Fruit fly (Drosophila melanogaster) whole organism, embryonic: Measurements from ENCODE around the gene HINT1.

Experiments
- Adf1 ChIP-seq: fragments of 200-800 bp; sonication (Bioruptor generic); IDR thresholded peaks from 2 replicates; pipeline ENCODE4 v1.3.6; 2022; ENCODE audit warnings: missing biosample characterization, missing genetic modification characterization
- CG12769 ChIP-seq: fragments of 200-800 bp; sonication (Bioruptor generic); optimal IDR thresholded peaks from 2 replicates; lab custom pipeline; 2019; ENCODE audit warnings: missing biosample characterization, mild to moderate bottlenecking, missing genetic modification characterization, moderate library complexity
- CG13424 ChIP-seq: fragments of 200-800 bp; sonication (Bioruptor generic); optimal IDR thresholded peaks from 2 replicates; lab custom pipeline; 2019; ENCODE audit warnings: missing biosample characterization, mild to moderate bottlenecking, missing genetic modification characterization, moderate library complexity
- CG13894 ChIP-seq: fragments of 200-800 bp; sonication (Bioruptor generic); optimal IDR thresholded peaks from 3 replicates; lab custom pipeline; 2018; ENCODE audit warnings: missing biosample characterization, mild to moderate bottlenecking, missing genetic modification characterization, moderate library complexity
- CG16815 ChIP-seq: fragments of 200-800 bp; sonication (Bioruptor generic); optimal IDR thresholded peaks from 3 replicates; lab custom pipeline; 2017; ENCODE audit warnings: missing biosample characterization, mild to moderate bottlenecking, missing genetic modification characterization
- CG16863 ChIP-seq: fragments of 200-800 bp; sonication (Bioruptor generic); optimal IDR thresholded peaks from 3 replicates; lab custom pipeline; 2016; ENCODE audit warnings: missing biosample characterization, missing genetic modification characterization
- CG17328 ChIP-seq: fragments of 200-800 bp; sonication (Bioruptor generic); IDR thresholded peaks from 2 replicates; pipeline ENCODE4 v1.3.6; 2022; ENCODE audit warnings: missing biosample characterization, missing genetic modification characterization
- CG31224 ChIP-seq: fragments of 200-800 bp; sonication (Bioruptor generic); IDR thresholded peaks from 2 replicates; pipeline ENCODE4 v1.3.6; 2022; ENCODE audit warnings: missing biosample characterization, missing genetic modification characterization
- CG3847 ChIP-seq: fragments of 200-800 bp; sonication (Bioruptor generic); IDR thresholded peaks from 2 replicates; pipeline ENCODE4 v1.3.6; 2022; ENCODE audit warnings: missing biosample characterization, missing genetic modification characterization
- CG4360 ChIP-seq: fragments of 200-800 bp; sonication (Bioruptor generic); IDR thresholded peaks from 2 replicates; pipeline ENCODE4 v1.3.6; 2022; ENCODE audit warnings: missing biosample characterization, missing genetic modification characterization
- CG6175 ChIP-seq: fragments of 200-800 bp; sonication (Bioruptor generic); IDR thresholded peaks from 3 replicates; pipeline ENCODE4 v1.3.6; 2022; ENCODE audit warnings: missing biosample characterization, missing genetic modification characterization
- CG7963 ChIP-seq: fragments of 200-800 bp; sonication (Bioruptor generic); IDR thresholded peaks from 3 replicates; pipeline ENCODE4 v1.3.6; 2022; ENCODE audit warnings: missing biosample characterization, missing genetic modification characterization; ENCODE audit not compliant: partially characterized antibody
- CG8290 ChIP-seq, 3 experiments: fragments of 200-800 bp; sonication (Bioruptor generic); optimal IDR thresholded peaks; 2 replicates each; lab custom pipeline; 2016 to 2019; ENCODE audit warnings: missing biosample characterization in 3 of 3, missing genetic modification characterization in 3 of 3, mild to moderate bottlenecking in 2 of 3, moderate library complexity in 1 of 3
- Dbx ChIP-seq: fragments of 200-800 bp; sonication (Bioruptor generic); IDR thresholded peaks from 3 replicates; pipeline ENCODE4 v1.3.6; 2022; ENCODE audit warnings: missing biosample characterization, missing genetic modification characterization
- Deaf1 ChIP-seq: fragments of 200-800 bp; optimal IDR thresholded peaks from 3 replicates; lab custom pipeline; 2019; ENCODE audit warnings: missing biosample characterization, mild to moderate bottlenecking, missing genetic modification characterization, moderate library complexity
- Drgx ChIP-seq: fragments of 200-800 bp; sonication (Bioruptor generic); IDR thresholded peaks from 2 replicates; pipeline ENCODE4 v1.3.6; 2022; ENCODE audit warnings: missing biosample characterization, missing genetic modification characterization
- Eip74EF ChIP-seq, 2 experiments: fragments of 200-800 bp in 1 of 2; fragments of >200 bp in 1 of 2; sonication (Bioruptor generic) in 1 of 2; optimal IDR thresholded peaks; 2 replicates each; lab custom pipeline; 2017 to 2019; ENCODE audit warnings: missing biosample characterization in 2 of 2, missing genetic modification characterization in 2 of 2, mild to moderate bottlenecking in 1 of 2, moderate library complexity in 1 of 2
- Gsc ChIP-seq: fragments of 200-800 bp; sonication (Bioruptor generic); IDR thresholded peaks from 2 replicates; pipeline ENCODE4 v1.3.6; 2022; ENCODE audit warnings: missing biosample characterization, missing genetic modification characterization
- Hmr ChIP-seq: fragments of 200-800 bp; sonication (Bioruptor generic); optimal IDR thresholded peaks from 3 replicates; lab custom pipeline; 2017; ENCODE audit warnings: mild to moderate bottlenecking, missing biosample characterization, missing genetic modification reagents, missing genetic modification characterization
- Med ChIP-seq: fragments of 200-800 bp; sonication (Bioruptor generic); peaks from one replicate; lab custom pipeline; 2016; ENCODE audit warnings: missing biosample characterization, missing genetic modification characterization, mild to moderate bottlenecking, inconsistent platforms, moderate library complexity
- NFAT ChIP-seq: fragments of 200-800 bp; sonication (Bioruptor generic); IDR thresholded peaks from 2 replicates; pipeline ENCODE4 v1.3.6; 2022; ENCODE audit warnings: missing biosample characterization, missing genetic modification characterization
- Rfx ChIP-seq: fragments of 200-800 bp; sonication (Bioruptor generic); IDR thresholded peaks from 2 replicates; pipeline ENCODE4 v1.3.6; 2022; ENCODE audit warnings: missing biosample characterization, missing genetic modification characterization
- Sry-β ChIP-seq: fragments of 200-800 bp; sonication (Bioruptor generic); optimal IDR thresholded peaks from 2 replicates; lab custom pipeline; 2018; ENCODE audit warnings: missing biosample characterization, mild to moderate bottlenecking, missing genetic modification characterization, moderate library complexity
- bowl ChIP-seq: fragments of 200-800 bp; sonication (Bioruptor generic); IDR thresholded peaks from 2 replicates; pipeline ENCODE4 v1.3.6; 2022; ENCODE audit warnings: missing biosample characterization, missing genetic modification characterization
- bsh ChIP-seq, 2 experiments: fragments of 200-800 bp; sonication (Bioruptor generic); optimal IDR thresholded peaks; 2 replicates each; lab custom pipeline; 2017 to 2018; ENCODE audit warnings: mild to moderate bottlenecking in 2 of 2, missing biosample characterization in 2 of 2, missing genetic modification characterization in 2 of 2, moderate library complexity in 1 of 2
- chinmo ChIP-seq: fragments of 200-800 bp; sonication (Bioruptor generic); IDR thresholded peaks from 4 replicates; pipeline ENCODE4 v1.3.6; 2022; ENCODE audit warnings: missing biosample characterization, missing genetic modification characterization; ENCODE audit not compliant: partially characterized antibody
- chm ChIP-seq: fragments of 200-800 bp; sonication (Bioruptor generic); IDR thresholded peaks from 2 replicates; pipeline ENCODE4 v1.3.6; 2022; ENCODE audit warnings: missing biosample characterization, missing genetic modification characterization
- ci ChIP-seq: fragments of 200-800 bp; sonication (Bioruptor generic); IDR thresholded peaks from 3 replicates; pipeline ENCODE4 v1.3.6; 2022; ENCODE audit warnings: missing biosample characterization, missing genetic modification characterization
- crol ChIP-seq: fragments of 200-800 bp; sonication (Bioruptor generic); IDR thresholded peaks from 2 replicates; pipeline ENCODE4 v1.3.6; 2022; ENCODE audit warnings: missing biosample characterization, missing genetic modification characterization
- grn ChIP-seq: fragments of 200-800 bp; sonication (Bioruptor generic); optimal IDR thresholded peaks from 3 replicates; lab custom pipeline; 2017; ENCODE audit warnings: missing biosample characterization, missing genetic modification characterization
- lmd ChIP-seq: fragments of 200-800 bp; sonication (Bioruptor generic); IDR thresholded peaks from 2 replicates; pipeline ENCODE4 v1.3.6; 2022; ENCODE audit warnings: missing biosample characterization, missing genetic modification characterization
- luna ChIP-seq: fragments of 200-800 bp; sonication (Bioruptor generic); optimal IDR thresholded peaks from 2 replicates; lab custom pipeline; 2016; ENCODE audit warnings: missing biosample characterization, missing genetic modification characterization
- mirr ChIP-seq: fragments of 200-800 bp; sonication (Bioruptor generic); optimal IDR thresholded peaks from 3 replicates; lab custom pipeline; 2018; ENCODE audit warnings: missing biosample characterization, mild to moderate bottlenecking, missing genetic modification characterization
- nom ChIP-seq: fragments of 200-800 bp; sonication (Bioruptor generic); optimal IDR thresholded peaks from 2 replicates; lab custom pipeline; 2017; ENCODE audit warnings: missing biosample characterization, missing genetic modification characterization, mild to moderate bottlenecking, moderate library complexity, missing genetic modification reagents
- pan ChIP-seq, 4 experiments: fragments of >200 bp in 3 of 4; fragments of 200-800 bp in 1 of 4; sonication (Bioruptor generic) in 1 of 4; optimal IDR thresholded peaks in 3 of 4; IDR thresholded peaks in 1 of 4; 2 replicates each; pipeline versions ENCODE4 v1.3.6 to Lab custom; 2017 to 2022; ENCODE audit warnings: missing biosample characterization in 2 of 4, missing genetic modification characterization in 2 of 4, mixed read lengths in 1 of 4
- rib ChIP-seq: fragments of 200-800 bp; sonication (Bioruptor generic); IDR thresholded peaks from 2 replicates; pipeline ENCODE4 v1.3.6; 2022; ENCODE audit warnings: missing biosample characterization, missing genetic modification characterization
- row ChIP-seq: fragments of 200-800 bp; sonication (Bioruptor generic); IDR thresholded peaks from 3 replicates; pipeline ENCODE4 v1.3.6; 2022; ENCODE audit warnings: missing biosample characterization, missing genetic modification characterization
- sd ChIP-seq: fragments of 200-800 bp; sonication (Bioruptor generic); optimal IDR thresholded peaks from 3 replicates; lab custom pipeline; 2018; ENCODE audit warnings: missing biosample characterization, mild to moderate bottlenecking, missing genetic modification characterization, moderate library complexity
- sr ChIP-seq: fragments of 200-800 bp; sonication (Bioruptor generic); IDR thresholded peaks from 3 replicates; pipeline ENCODE4 v1.3.6; 2022; ENCODE audit warnings: missing biosample characterization, missing genetic modification characterization
- sug ChIP-seq: fragments of 200-800 bp; optimal IDR thresholded peaks from 2 replicates; lab custom pipeline; 2019; ENCODE audit warnings: missing biosample characterization, mild to moderate bottlenecking, missing genetic modification characterization, moderate library complexity
- wdn ChIP-seq: fragments of 200-800 bp; sonication (Bioruptor generic); IDR thresholded peaks from 2 replicates; pipeline ENCODE4 v1.3.6; 2022; ENCODE audit warnings: missing biosample characterization, missing genetic modification characterization
- z ChIP-seq: fragments of 200-800 bp; sonication (Bioruptor generic); IDR thresholded peaks from 3 replicates; pipeline ENCODE4 v1.3.6; 2022; ENCODE audit warnings: missing biosample characterization, missing genetic modification characterization

Gene HINT1

dm6 chr2L:2727364-2727763 is 42.6 kb upstream of the HINT1 start:
- TF ChIP-seq chm (GFP tag; lab: Robert Waterston, UW) (peak; percentile 10; the same call in 1 of the 2 replicates), CG6175 (0 out of 3 replicates have a peak, but pooled peaks have one; percentile 32), chinmo (GFP tag; lab: Robert Waterston, UW) (peak; percentile 78; the same call in 3 of the 4 replicates), CG4360 (GFP tag; lab: Robert Waterston, UW) (no peak), ci (GFP tag; lab: Robert Waterston, UW) (0 out of 3 replicates have a peak, but pooled peaks have one; percentile 33), CG7963 (GFP tag; lab: Robert Waterston, UW) (0 out of 3 replicates have a peak, but pooled peaks have one; percentile 10), CG13424 (no peak), z (GFP tag; lab: Robert Waterston, UW) (peak; percentile 41; the same call in 1 of the 3 replicates), pan (optimal IDR thresholded peaks at IDR 0.05; lab: Kevin White, UChicago) (no peak), pan (GFP tag; optimal IDR thresholded peaks at IDR 0.05 in 1 of 2, IDR thresholded peaks at IDR 0.05 in 1 of 2) (no peak), lmd (GFP tag; lab: Robert Waterston, UW) (no peak), CG13894 (tag; lab: Kevin White, UChicago) (peak; percentile 97), CG31224 (GFP tag; lab: Robert Waterston, UW) (peak; percentile 51), sug (tag; lab: Kevin White, UChicago) (peak; percentile 26), wdn (GFP tag; lab: Robert Waterston, UW) (peak; percentile 4; the same call in 1 of the 2 replicates), sd (tag; lab: Kevin White, UChicago) (peak; percentile 92), crol (peak; percentile 69), CG16815 (GFP tag; lab: Kevin White, UChicago) (no peak), Dbx (0 out of 3 replicates have a peak, but pooled peaks have one; percentile 6), mirr (GFP tag; lab: Kevin White, UChicago) (peak; percentile 38), CG16863 (GFP tag; lab: Kevin White, UChicago) (no peak), row (GFP tag; lab: Robert Waterston, UW) (0 out of 3 replicates have a peak, but pooled peaks have one; percentile 7), CG8290 (GFP tag; optimal IDR thresholded peaks at IDR 0.05; lab: Kevin White, UChicago) (no peak), CG8290 (tag; optimal IDR thresholded peaks at IDR 0.05; lab: Kevin White, UChicago) (peak in 1 of 2 experiments; percentile 2), rib (GFP tag; lab: Robert Waterston, UW) (peak; percentile 74; the same call in 1 of the 2 replicates), bowl (GFP tag; lab: Robert Waterston, UW) (no peak), Med (GFP tag; lab: Kevin White, UChicago) (peak; percentile 48), Hmr (GFP tag; lab: Kevin White, UChicago) (no peak), sr (GFP tag; lab: Robert Waterston, UW) (0 out of 3 replicates have a peak, but pooled peaks have one; percentile 3), NFAT (0 out of 2 replicates have a peak, but pooled peaks have one; percentile 4), CG12769 (tag; lab: Kevin White, UChicago) (peak; percentile 87), Gsc (GFP tag; lab: Robert Waterston, UW) (no peak), Rfx (GFP tag; lab: Robert Waterston, UW) (peak; percentile 47; the same call in 1 of the 2 replicates), CG3847 (GFP tag; lab: Robert Waterston, UW) (0 out of 2 replicates have a peak, but pooled peaks have one; percentile 21)

DNA sequence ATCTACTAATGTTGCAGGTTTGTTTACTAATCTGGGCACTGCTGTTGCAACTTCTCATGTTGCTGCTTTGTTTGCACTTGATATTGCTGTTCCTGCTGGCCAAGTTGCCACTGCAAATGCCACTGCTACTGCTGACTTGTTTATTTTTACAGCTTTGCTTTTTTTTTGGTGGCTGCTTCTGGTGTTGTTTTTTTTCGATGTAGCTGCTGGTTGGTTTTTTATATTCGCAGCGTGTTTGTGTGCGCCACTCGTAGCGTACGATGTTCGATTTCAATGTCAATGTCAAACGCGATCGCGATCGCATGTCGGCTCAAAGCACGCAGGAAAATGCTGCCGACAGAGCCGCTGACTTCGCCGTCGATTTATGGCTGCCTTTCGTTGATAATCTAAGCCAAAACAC is 42.1 kb upstream of the HINT1 start:
- peak; percentile 37; the same call in 1 of the 2 replicates for TF ChIP-seq Drgx
- peak; percentile 29 for TF ChIP-seq Deaf1 (tag; lab: Kevin White, UChicago)
- 0 out of 4 replicates have a peak, but pooled peaks have one; percentile 8 for TF ChIP-seq chinmo (GFP tag; lab: Robert Waterston, UW)
- TF ChIP-seq CG17328, result no peak
- TF ChIP-seq luna, result no peak
- TF ChIP-seq Adf1 (GFP tag; lab: Robert Waterston, UW), result peak; percentile 14
- no peak for TF ChIP-seq Eip74EF (GFP tag; optimal IDR thresholded peaks at IDR 0.05; lab: Kevin White, UChicago)
- TF ChIP-seq nom (GFP tag; lab: Kevin White, UChicago), result peak; percentile 31
- no peak for TF ChIP-seq Sry-β (GFP tag; lab: Kevin White, UChicago)
- TF ChIP-seq grn (GFP tag; lab: Kevin White, UChicago), result peak; percentile 20
- peak in 1 of 2 experiments; percentile 41 for TF ChIP-seq bsh (GFP tag; optimal IDR thresholded peaks at IDR 0.05; lab: Kevin White, UChicago)
